Worm (Caenorhabditis elegans) whole organism, L3 larva: Measurements from ENCODE around the gene rig-1.

Source experiments
- R02D3.7 ChIP-seq: fragments of 150-350 bp; optimal IDR thresholded peaks from 2 replicates; lab custom pipeline; 2014; ENCODE audit warnings: missing biosample characterization, missing genetic modification characterization
- ZK546.5 ChIP-seq: sonication (generic microtip); optimal IDR thresholded peaks from 2 replicates; lab custom pipeline; 2017; ENCODE audit warnings: missing biosample characterization, missing genetic modification characterization
- ceh-16 ChIP-seq: sonication (generic microtip); optimal IDR thresholded peaks from 2 replicates; lab custom pipeline; 2017; ENCODE audit warnings: missing biosample characterization, missing genetic modification characterization
- ceh-28 ChIP-seq: fragments of 150-350 bp; optimal IDR thresholded peaks from 2 replicates; lab custom pipeline; 2014; ENCODE audit warnings: missing biosample characterization, missing genetic modification reagents, missing genetic modification characterization
- ceh-82 ChIP-seq: fragments of 150-350 bp; optimal IDR thresholded peaks from 2 replicates; lab custom pipeline; 2014; ENCODE audit warnings: missing biosample characterization, missing genetic modification characterization
- daf-12 ChIP-seq: fragments of 150-350 bp; optimal IDR thresholded peaks from 2 replicates; lab custom pipeline; 2014; ENCODE audit warnings: missing biosample characterization, missing genetic modification reagents, missing genetic modification characterization
- egl-27 ChIP-seq: sonication (generic microtip); optimal IDR thresholded peaks from 4 replicates; lab custom pipeline; 2017; ENCODE audit warnings: missing biosample characterization, missing genetic modification reagents, missing genetic modification characterization
- egl-5 ChIP-seq: fragments of 150-350 bp; optimal IDR thresholded peaks from 2 replicates; lab custom pipeline; 2017; ENCODE audit warnings: missing biosample characterization, missing genetic modification reagents, missing genetic modification characterization, inconsistent platforms
- elt-1 ChIP-seq: fragments of 150-350 bp; optimal IDR thresholded peaks from 2 replicates; lab custom pipeline; 2014; ENCODE audit warnings: missing biosample characterization, missing genetic modification characterization
- elt-2 ChIP-seq: sonication (generic microtip); optimal IDR thresholded peaks from 2 replicates; lab custom pipeline; 2016; ENCODE audit warnings: missing genetic modification reagents, mild to moderate bottlenecking, missing genetic modification characterization, missing compliant biosample characterization
- elt-3 ChIP-seq, 3 experiments: fragments of 150-350 bp in 1 of 3; sonication (generic microtip) in 2 of 3; optimal IDR thresholded peaks; 2 replicates in 2 of 3; 4 replicates in 1 of 3; lab custom pipeline; 2014 to 2017; ENCODE audit warnings: missing biosample characterization in 3 of 3, missing genetic modification characterization in 3 of 3
- fos-1 ChIP-seq: fragments of 150-350 bp; optimal IDR thresholded peaks from 2 replicates; lab custom pipeline; 2014; ENCODE audit warnings: missing biosample characterization, missing genetic modification characterization
- hmg-11 ChIP-seq: sonication (generic microtip); optimal IDR thresholded peaks from 2 replicates; lab custom pipeline; 2016; ENCODE audit warnings: missing genetic modification characterization, missing compliant biosample characterization
- jun-1 ChIP-seq: fragments of 150-350 bp; optimal IDR thresholded peaks from 2 replicates; lab custom pipeline; 2014; ENCODE audit warnings: missing biosample characterization, missing genetic modification reagents, missing genetic modification characterization
- lin-15B ChIP-seq: fragments of 150-350 bp; optimal IDR thresholded peaks from 2 replicates; lab custom pipeline; 2014; ENCODE audit warnings: missing biosample characterization, missing genetic modification characterization
- lin-39 ChIP-seq: fragments of 150-350 bp; optimal IDR thresholded peaks from 2 replicates; lab custom pipeline; 2018; ENCODE audit warnings: missing biosample characterization, missing genetic modification reagents, missing genetic modification characterization
- mdl-1 ChIP-seq: fragments of 150-350 bp; optimal IDR thresholded peaks from 2 replicates; lab custom pipeline; 2014; ENCODE audit warnings: missing biosample characterization, missing genetic modification characterization
- nhr-12 ChIP-seq: fragments of 150-350 bp; optimal IDR thresholded peaks from 2 replicates; lab custom pipeline; 2014; ENCODE audit warnings: missing biosample characterization, missing genetic modification characterization
- nhr-25 ChIP-seq: sonication (generic microtip); optimal IDR thresholded peaks from 2 replicates; lab custom pipeline; 2017; ENCODE audit warnings: missing biosample characterization, missing genetic modification characterization
- nhr-28 ChIP-seq: fragments of 150-350 bp; optimal IDR thresholded peaks from 2 replicates; lab custom pipeline; 2014; ENCODE audit warnings: missing biosample characterization, missing genetic modification characterization
- nhr-43 ChIP-seq: sonication (generic microtip); optimal IDR thresholded peaks from 2 replicates; lab custom pipeline; 2016; ENCODE audit warnings: mild to moderate bottlenecking, missing genetic modification characterization, missing compliant biosample characterization; ENCODE audit not compliant: poor library complexity, severe bottlenecking
- pha-4 ChIP-seq: fragments of 150-350 bp; optimal IDR thresholded peaks from 2 replicates; lab custom pipeline; 2014; ENCODE audit warnings: missing biosample characterization, missing genetic modification reagents, missing genetic modification characterization
- pqm-1 ChIP-seq: fragments of 150-350 bp; optimal IDR thresholded peaks from 2 replicates; lab custom pipeline; 2017; ENCODE audit warnings: missing biosample characterization, missing genetic modification characterization, inconsistent platforms
- skn-1 ChIP-seq: fragments of 150-350 bp; optimal IDR thresholded peaks from 2 replicates; lab custom pipeline; 2014; ENCODE audit warnings: missing biosample characterization, missing genetic modification characterization
- snpc-4 ChIP-seq: fragments of 150-350 bp; optimal IDR thresholded peaks from 2 replicates; lab custom pipeline; 2014; ENCODE audit warnings: missing biosample characterization, missing genetic modification characterization
- tbx-2 ChIP-seq: sonication (generic microtip); optimal IDR thresholded peaks from 2 replicates; lab custom pipeline; 2016; ENCODE audit warnings: mild to moderate bottlenecking, missing genetic modification characterization, missing compliant biosample characterization
- unc-39 ChIP-seq: sonication (generic microtip); optimal IDR thresholded peaks from 4 replicates; lab custom pipeline; 2017; ENCODE audit warnings: missing biosample characterization, missing genetic modification characterization
- zag-1 ChIP-seq: fragments of 150-350 bp; optimal IDR thresholded peaks from 2 replicates; lab custom pipeline; 2014; ENCODE audit warnings: missing biosample characterization, missing genetic modification characterization
- ztf-11 ChIP-seq: fragments of 150-350 bp; optimal IDR thresholded peaks from 2 replicates; lab custom pipeline; 2014; ENCODE audit warnings: missing biosample characterization, missing genetic modification characterization
- ztf-4 ChIP-seq: fragments of 150-350 bp; optimal IDR thresholded peaks from 2 replicates; lab custom pipeline; 2014; ENCODE audit warnings: missing biosample characterization, missing genetic modification characterization

Gene rig-1

DNA sequence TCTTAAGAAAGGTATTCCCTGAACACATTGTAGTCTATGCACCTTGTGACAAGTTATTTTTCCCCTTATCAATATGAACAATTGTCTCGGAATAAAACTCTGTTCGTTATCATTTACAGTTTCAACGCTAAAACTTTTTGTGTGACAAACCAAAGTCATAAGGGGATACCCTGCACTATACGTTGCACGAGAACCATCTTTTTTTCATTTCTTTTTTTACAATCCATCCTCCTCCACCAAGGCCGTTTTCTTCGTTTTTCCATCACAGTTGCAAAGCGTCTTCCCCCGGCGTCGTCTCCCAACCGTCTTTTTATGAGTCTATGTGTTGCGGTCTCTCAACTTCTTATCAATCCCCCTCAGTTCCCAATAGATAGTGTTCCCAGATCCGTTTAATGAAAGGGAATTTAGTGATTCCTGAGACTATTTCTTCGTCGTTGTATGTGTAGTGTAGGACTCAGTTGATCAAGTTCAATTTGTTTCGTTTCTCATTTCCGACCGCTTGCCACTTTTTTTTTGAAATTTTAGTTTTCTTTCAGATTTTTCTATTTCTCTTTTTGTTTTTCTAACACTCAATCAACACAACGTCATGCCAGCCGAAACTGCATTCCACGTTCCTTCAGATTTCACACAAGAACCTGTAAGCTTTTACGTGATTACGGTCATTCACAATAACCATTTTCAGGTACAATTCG lies 15.8 kb downstream of the rig-1 start:
- TF ChIP-seq pha-4: peak; percentile 34
- TF ChIP-seq lin-39 (tag; lab: Kevin White, UChicago): no peak
- no peak for TF ChIP-seq skn-1 (tag; lab: Kevin White, UChicago)
- TF ChIP-seq elt-3 (tag; optimal IDR thresholded peaks at IDR 0.05; lab: Kevin White, UChicago): peak in 1 of 3 experiments; percentile 58
- TF ChIP-seq mdl-1 (tag; lab: Kevin White, UChicago): peak; percentile 56
- peak; percentile 21 for TF ChIP-seq nhr-25 (tag; lab: Kevin White, UChicago)
- peak; percentile 38 for TF ChIP-seq jun-1 (tag; lab: Kevin White, UChicago)
- TF ChIP-seq pqm-1 (tag; lab: Kevin White, UChicago): peak; percentile 70
- TF ChIP-seq elt-2 (tag; lab: Kevin White, UChicago): peak; percentile 84
- TF ChIP-seq, all 47 proteins: peak for 7

ce11 chrX:8677320-8677719 lies 16.9 kb downstream of the rig-1 start:
- TF ChIP-seq R02D3.7 (tag; lab: Kevin White, UChicago) (no peak), zag-1 (tag; lab: Kevin White, UChicago) (no peak), nhr-12 (no peak), elt-1 (tag; lab: Kevin White, UChicago) (no peak), nhr-25 (tag; lab: Kevin White, UChicago) (no peak)
- TF ChIP-seq, all 47 proteins: peak for 0

DNA sequence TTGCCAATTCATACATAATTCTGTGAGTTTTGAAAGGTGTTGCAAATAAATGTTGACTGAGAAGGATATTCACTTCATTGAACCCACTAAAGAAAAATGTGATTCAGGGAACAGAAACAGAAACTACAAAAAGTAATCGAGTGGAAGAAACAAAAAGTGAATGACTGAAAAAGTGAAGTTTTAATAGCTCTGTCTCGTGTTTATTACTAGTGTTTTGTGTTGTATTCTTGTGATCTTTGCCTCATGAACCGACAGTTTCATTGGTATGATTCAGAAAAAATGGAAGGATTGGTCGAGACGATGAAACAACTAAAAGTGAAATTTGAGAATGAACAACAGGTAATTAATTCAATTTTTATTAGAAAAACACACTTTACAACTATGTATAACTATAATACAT lies 17.5 kb downstream of the rig-1 start:
- TF ChIP-seq pqm-1 (tag; lab: Kevin White, UChicago): peak; percentile 39
- TF ChIP-seq elt-1 (tag; lab: Kevin White, UChicago): no peak
- TF ChIP-seq tbx-2 (tag; lab: Kevin White, UChicago): no peak
- TF ChIP-seq ceh-28 (tag; lab: Kevin White, UChicago): no peak
- TF ChIP-seq elt-2 (tag; lab: Kevin White, UChicago): peak; percentile 7
- no peak for TF ChIP-seq ztf-4 (tag; lab: Kevin White, UChicago)

- TF ChIP-seq lin-15B (tag; lab: Kevin White, UChicago): no peak
- TF ChIP-seq fos-1: no peak
- TF ChIP-seq elt-1 (tag; lab: Kevin White, UChicago): no peak
- no peak for TF ChIP-seq elt-2 (tag; lab: Kevin White, UChicago)
- no peak for TF ChIP-seq nhr-28 (tag; lab: Kevin White, UChicago)
- TF ChIP-seq pha-4: no peak
- TF ChIP-seq egl-27 (tag; lab: Kevin White, UChicago): no peak
- TF ChIP-seq ztf-11 (tag; lab: Kevin White, UChicago): no peak
Measured at ce11 chrX:8681600-8681999, 21.2 kb downstream of the rig-1 start, which contains the start of gene K09E2.1. Gene K09E2.1, plus strand, starts transcription at chrX:8681900.

- TF ChIP-seq egl-5 (tag; lab: Kevin White, UChicago): no peak
- TF ChIP-seq nhr-43 (tag; lab: Kevin White, UChicago): no peak
- TF ChIP-seq pha-4: no peak
- TF ChIP-seq unc-39 (tag; lab: Kevin White, UChicago): no peak
- no peak for TF ChIP-seq ceh-82 (tag; lab: Kevin White, UChicago)
- no peak for TF ChIP-seq tbx-2 (tag; lab: Kevin White, UChicago)
- TF ChIP-seq ztf-4 (tag; lab: Kevin White, UChicago): no peak
- TF ChIP-seq lin-15B (tag; lab: Kevin White, UChicago): no peak
- TF ChIP-seq hmg-11 (tag; lab: Kevin White, UChicago): no peak
- TF ChIP-seq R02D3.7 (tag; lab: Kevin White, UChicago): no peak
- no peak for TF ChIP-seq ceh-28 (tag; lab: Kevin White, UChicago)
- no peak for TF ChIP-seq ceh-16 (tag; lab: Kevin White, UChicago)
- TF ChIP-seq ztf-11 (tag; lab: Kevin White, UChicago): no peak
- TF ChIP-seq daf-12 (tag; lab: Kevin White, UChicago): no peak
Measured at ce11 chrX:8697517-8697916, 37.1 kb downstream of the rig-1 start, which contains the start of gene frpr-8. Gene frpr-8, plus strand, starts transcription at chrX:8697817.

DNA sequence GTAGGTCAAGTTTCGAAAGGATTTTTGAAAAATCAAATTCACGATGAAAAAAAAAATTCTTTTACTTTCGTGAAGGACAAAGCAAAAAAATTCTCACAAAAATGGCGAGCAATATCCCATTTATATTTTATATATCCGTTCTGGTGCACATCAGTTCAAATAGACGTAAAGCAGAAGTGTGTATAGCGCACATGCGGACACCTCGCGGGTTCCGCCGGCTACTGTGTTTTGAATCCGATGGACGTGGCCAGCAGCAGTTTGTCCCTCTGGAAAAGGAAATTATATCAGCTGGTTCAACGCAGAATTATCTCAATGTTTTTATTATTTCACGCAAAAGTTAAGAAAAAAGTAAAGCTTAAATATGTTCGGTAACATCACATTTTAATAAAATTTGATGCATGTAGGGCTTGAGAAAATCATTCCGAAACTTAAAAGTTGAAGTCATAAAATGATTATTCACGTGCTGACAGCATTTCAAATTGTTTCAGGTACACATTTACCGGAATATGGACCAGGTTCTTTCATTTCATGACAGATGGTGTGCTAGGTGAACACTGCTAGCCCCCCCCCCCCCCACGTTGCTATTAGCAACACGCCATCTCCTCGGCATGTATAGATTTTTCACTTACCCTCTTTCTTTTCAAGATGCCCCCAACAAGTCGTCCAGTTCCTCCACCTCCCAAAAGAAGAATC lies 43.4 kb downstream of the rig-1 start, which contains the start of gene jbts-14:
Gene jbts-14 (plus strand): TSS at position 643 of the 693 bp plus-strand sequence.
- no peak for TF ChIP-seq daf-12 (tag; lab: Kevin White, UChicago)
- no peak for TF ChIP-seq ZK546.5 (tag; lab: Kevin White, UChicago)
- peak; percentile 30 for TF ChIP-seq snpc-4 (tag; lab: Kevin White, UChicago)
